Worm (Caenorhabditis elegans): ENCODE data around the gene H05C05.2.
A peak's percentile ranks its signal among the peaks of the same experiment; 100 is the strongest.

The H05C05.2 gene

ce11 chrIII:2966462-2966861 lies 1.0 kb upstream of the H05C05.2 start:
- TF ChIP-seq Y55F3AM.14 (GFP tag; optimal IDR thresholded peaks at IDR 0.05) = no peak
- TF ChIP-seq F13H6.1 (tag; optimal IDR thresholded peaks at IDR 0.05) = peak; percentile 96
- peak; percentile 57 for TF ChIP-seq nhr-21 (tag; optimal IDR thresholded peaks at IDR 0.05)
- no peak for TF ChIP-seq mbf-1 (tag; optimal IDR thresholded peaks at IDR 0.05)
- TF ChIP-seq lin-13 (GFP tag; optimal IDR thresholded peaks at IDR 0.05) = peak; percentile 91
- peak; percentile 39 for TF ChIP-seq blmp-1 (tag; optimal IDR thresholded peaks at IDR 0.05; ENCODE audit: insufficient read depth)
- TF ChIP-seq skn-1 (tag; optimal IDR thresholded peaks at IDR 0.05) = no peak
- peak; percentile 47 for TF ChIP-seq fos-1 (tag; optimal IDR thresholded peaks at IDR 0.05)
- no peak for TF ChIP-seq nhr-77 (tag; optimal IDR thresholded peaks at IDR 0.05)
- TF ChIP-seq nhr-23 (tag; optimal IDR thresholded peaks at IDR 0.05) = no peak
- no peak for TF ChIP-seq ztf-11 (tag; optimal IDR thresholded peaks at IDR 0.05)
- TF ChIP-seq ama-1 (optimal IDR thresholded peaks at IDR 0.05) = no peak
- TF ChIP-seq lsy-2 (tag; optimal IDR thresholded peaks at IDR 0.05) = peak; percentile 70 to 90
- no peak for TF ChIP-seq egl-27 (tag; optimal IDR thresholded peaks at IDR 0.05)
- peak; percentile 83 for TF ChIP-seq nhr-129 (tag; optimal IDR thresholded peaks at IDR 0.05)
- TF ChIP-seq nhr-10 (tag; optimal IDR thresholded peaks at IDR 0.05) = no peak
- TF ChIP-seq sma-3 (GFP tag; optimal IDR thresholded peaks at IDR 0.05) = peak; percentile 80
- peak; percentile 89 for TF ChIP-seq C34F6.9 (tag; optimal IDR thresholded peaks at IDR 0.05)
- no peak for TF ChIP-seq nhr-11 (tag; optimal IDR thresholded peaks at IDR 0.05)
- TF ChIP-seq mab-5 (tag; optimal IDR thresholded peaks at IDR 0.05) = peak; percentile 48
- TF ChIP-seq lin-11 (tag; optimal IDR thresholded peaks at IDR 0.05) = peak; percentile 60
- no peak for TF ChIP-seq nhr-237 (tag; optimal IDR thresholded peaks at IDR 0.05)
- TF ChIP-seq sma-9 (GFP tag; optimal IDR thresholded peaks at IDR 0.05) = peak; percentile 84
- TF ChIP-seq sma-9 (tag; optimal IDR thresholded peaks at IDR 0.05) = no peak
- peak; percentile 70 for TF ChIP-seq zag-1 (tag; optimal IDR thresholded peaks at IDR 0.05)
- no peak for TF ChIP-seq peb-1 (tag; optimal IDR thresholded peaks at IDR 0.05)
- TF ChIP-seq ztf-4 (tag; optimal IDR thresholded peaks at IDR 0.05) = peak; percentile 44
- TF ChIP-seq ztf-1 (GFP tag; conservative IDR thresholded peaks at IDR 0.05) = no peak
- peak; percentile 18 for TF ChIP-seq sem-4 (tag; optimal IDR thresholded peaks at IDR 0.05)
- peak; percentile 75 for TF ChIP-seq crh-2 (tag; optimal IDR thresholded peaks at IDR 0.05)
- TF ChIP-seq alr-1 (tag; optimal IDR thresholded peaks at IDR 0.05) = no peak
- no peak for TF ChIP-seq elt-1 (tag; optimal IDR thresholded peaks at IDR 0.05)
- no peak for TF ChIP-seq nhr-6 (tag; optimal IDR thresholded peaks at IDR 0.05)
- no peak for TF ChIP-seq ceh-82 (tag; optimal IDR thresholded peaks at IDR 0.05)
- peak; percentile 56 for TF ChIP-seq nhr-25 (tag; optimal IDR thresholded peaks at IDR 0.05)
- no peak for TF ChIP-seq lin-39 (tag; optimal IDR thresholded peaks at IDR 0.05)
- TF ChIP-seq nhr-12 (tag; optimal IDR thresholded peaks at IDR 0.05) = no peak
- TF ChIP-seq gmeb-1 (tag; optimal IDR thresholded peaks at IDR 0.05) = peak; percentile 89
- TF ChIP-seq elt-3 (tag; optimal IDR thresholded peaks at IDR 0.05) = no peak
- TF ChIP-seq unc-62 (GFP tag; optimal IDR thresholded peaks at IDR 0.05) = no peak
- no peak for TF ChIP-seq R02D3.7 (tag; optimal IDR thresholded peaks at IDR 0.05)
- TF ChIP-seq ceh-16 (tag; optimal IDR thresholded peaks at IDR 0.05) = no peak
- TF ChIP-seq unc-55 (GFP tag; optimal IDR thresholded peaks at IDR 0.05) = peak; percentile 91
- TF ChIP-seq mdl-1 (tag; optimal IDR thresholded peaks at IDR 0.05) = peak in 1 of 2 experiments; percentile 64
- TF ChIP-seq ZK546.5 (tag; optimal IDR thresholded peaks at IDR 0.05) = no peak
- TF ChIP-seq aly-2 (tag; optimal IDR thresholded peaks at IDR 0.05) = no peak
- no peak for TF ChIP-seq dmd-4 (tag; optimal IDR thresholded peaks at IDR 0.05)
- TF ChIP-seq snpc-4 (tag; optimal IDR thresholded peaks at IDR 0.05) = peak; percentile 46
- no peak for TF ChIP-seq unc-39 (tag; optimal IDR thresholded peaks at IDR 0.05)
